Worm (Caenorhabditis elegans): ENCODE measurements around the gene pssy-1.

- TF ChIP-seq ceh-63 (GFP tag; optimal IDR thresholded peaks at IDR 0.05): no peak
- no peak for TF ChIP-seq xbp-1 (tag; optimal IDR thresholded peaks at IDR 0.05)
- no peak for TF ChIP-seq nhr-11 (tag; optimal IDR thresholded peaks at IDR 0.05)
- no peak for TF ChIP-seq hlh-17 (GFP tag; optimal IDR thresholded peaks at IDR 0.05; ENCODE audit: borderline replicate concordance)
- TF ChIP-seq hlh-4 (tag; optimal IDR thresholded peaks at IDR 0.05): no peak
- TF ChIP-seq egl-27 (tag; optimal IDR thresholded peaks at IDR 0.05): no peak
- TF ChIP-seq unc-62 (GFP tag; optimal IDR thresholded peaks at IDR 0.05): no peak
- no peak for TF ChIP-seq fkh-8 (tag; optimal IDR thresholded peaks at IDR 0.05)
- no peak for TF ChIP-seq tbx-2 (tag; optimal IDR thresholded peaks at IDR 0.05)
- no peak for TF ChIP-seq mep-1 (tag; optimal IDR thresholded peaks at IDR 0.05)
- TF ChIP-seq fkh-10 (GFP tag; optimal IDR thresholded peaks at IDR 0.05): no peak
Observed at ce11 chrX:9993100-9993499, 27.7 kb downstream of the pssy-1 start.

All from whole organism, L1 larva.